Fruit fly (Drosophila melanogaster): ENCODE results near the gene Ythdc1.

The Ythdc1 gene

DNA sequence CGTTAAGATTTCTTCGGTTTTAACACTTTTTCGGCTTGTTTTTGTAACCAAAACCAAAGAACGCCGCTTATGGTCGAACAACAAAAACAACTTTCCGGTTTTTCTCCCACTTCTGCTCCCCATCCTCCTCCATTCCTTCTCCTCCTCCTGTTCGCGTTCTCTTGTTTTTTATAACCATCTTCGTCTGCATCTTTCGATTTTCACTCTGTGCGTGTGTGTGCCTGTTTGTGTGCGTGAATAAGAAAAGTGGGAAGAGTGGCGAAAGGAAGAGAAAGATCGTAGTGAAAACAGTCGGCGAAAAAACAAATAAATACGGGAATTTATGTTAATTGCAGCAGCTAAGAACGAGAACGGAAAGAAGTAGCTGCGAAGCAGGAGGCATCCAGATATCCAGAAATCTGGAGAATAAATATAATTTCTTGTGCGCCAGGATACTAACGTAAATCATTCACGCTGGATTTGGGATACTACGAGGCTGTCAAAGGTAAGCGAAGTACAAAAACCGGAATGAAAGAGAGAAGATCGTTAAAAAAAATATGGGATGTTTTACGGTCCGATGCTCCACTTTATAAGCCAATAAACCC, 36.5 kb downstream of the Ythdc1 start:
- no peak for TF ChIP-seq psq (optimal IDR thresholded peaks at IDR 0.05)
- TF ChIP-seq ttk (optimal IDR thresholded peaks at IDR 0.05) = no peak
- no peak for TF ChIP-seq Sin3A (optimal IDR thresholded peaks at IDR 0.05)
- no peak for TF ChIP-seq insv (optimal IDR thresholded peaks at IDR 0.05)
- no peak for TF ChIP-seq Myc (optimal IDR thresholded peaks at IDR 0.05)
- no peak for TF ChIP-seq h (optimal IDR thresholded peaks at IDR 0.05)

DNA sequence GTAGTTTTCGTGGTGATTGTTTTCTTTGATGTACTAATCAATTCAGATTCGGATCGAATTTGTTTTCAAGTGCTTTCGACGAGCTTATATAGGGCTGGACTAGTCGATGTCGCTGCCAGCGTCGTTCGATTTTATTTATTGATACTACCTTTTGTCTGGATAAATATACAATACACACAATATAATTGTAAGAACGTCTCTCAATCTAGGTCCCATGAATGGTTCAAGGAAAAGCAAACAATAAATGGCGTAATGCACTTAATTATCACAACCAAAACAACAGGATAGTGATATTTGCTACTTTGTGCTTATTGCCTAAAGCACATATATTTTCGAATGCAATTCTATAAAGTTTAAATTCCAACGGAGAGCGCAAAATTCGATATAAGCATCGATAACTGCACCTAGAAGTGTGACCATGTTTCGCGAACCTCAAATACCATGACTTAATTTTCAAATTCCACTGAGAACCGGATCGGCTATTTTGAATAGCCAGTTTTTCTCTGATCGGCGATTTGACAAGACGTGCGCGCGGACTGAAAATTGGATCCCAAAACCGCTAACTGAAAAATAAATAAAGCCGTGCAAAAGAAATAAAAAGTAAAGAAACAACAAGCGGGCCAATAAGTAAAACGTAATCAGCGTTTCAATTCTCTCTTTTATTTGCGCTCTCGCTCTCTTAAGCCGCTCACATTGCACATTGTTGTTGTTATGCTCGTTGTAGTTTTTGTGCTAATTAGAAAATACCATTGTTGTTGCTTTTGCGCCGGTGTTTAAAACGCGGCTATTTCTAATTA, 37.4 kb downstream of the Ythdc1 start, which contains the start of the genes Drsl6 and kst:
Gene Drsl6 (minus strand): TSS at position 51 of the 797 bp plus-strand sequence.
Gene kst (plus strand): TSS at position 493 of the 797 bp plus-strand sequence.
- TF ChIP-seq ttk (optimal IDR thresholded peaks at IDR 0.05) (no peak), psq (optimal IDR thresholded peaks at IDR 0.05) (no peak), Sin3A (optimal IDR thresholded peaks at IDR 0.05) (no peak)

DNA sequence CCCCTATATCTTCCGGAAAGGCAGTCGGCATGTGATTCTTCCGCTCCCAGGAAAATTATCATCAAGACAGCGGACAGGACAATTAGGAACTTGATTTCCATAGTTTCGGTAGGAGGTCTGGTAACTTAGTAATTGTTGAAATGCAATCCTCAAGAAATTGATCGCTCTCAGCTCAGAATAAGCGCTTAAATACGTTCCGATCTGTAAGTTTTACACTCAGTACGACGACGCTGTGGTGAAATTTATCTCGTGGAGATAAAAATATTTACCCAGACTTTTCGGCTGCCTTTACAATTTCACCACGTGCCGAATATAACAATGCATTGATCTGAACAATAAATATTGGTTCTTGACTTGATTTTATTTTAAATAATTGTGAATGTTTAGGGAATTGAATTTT, 38.3 kb downstream of the Ythdc1 start, which contains the start of gene Drsl1:
Gene Drsl1 (minus strand): TSS at position 101 of the 400 bp plus-strand sequence.
- TF ChIP-seq ttk (optimal IDR thresholded peaks at IDR 0.05) (no peak), Sin3A (optimal IDR thresholded peaks at IDR 0.05) (no peak), Myc (optimal IDR thresholded peaks at IDR 0.05) (no peak), psq (optimal IDR thresholded peaks at IDR 0.05) (no peak), h (optimal IDR thresholded peaks at IDR 0.05) (no peak), insv (optimal IDR thresholded peaks at IDR 0.05) (no peak)

DNA sequence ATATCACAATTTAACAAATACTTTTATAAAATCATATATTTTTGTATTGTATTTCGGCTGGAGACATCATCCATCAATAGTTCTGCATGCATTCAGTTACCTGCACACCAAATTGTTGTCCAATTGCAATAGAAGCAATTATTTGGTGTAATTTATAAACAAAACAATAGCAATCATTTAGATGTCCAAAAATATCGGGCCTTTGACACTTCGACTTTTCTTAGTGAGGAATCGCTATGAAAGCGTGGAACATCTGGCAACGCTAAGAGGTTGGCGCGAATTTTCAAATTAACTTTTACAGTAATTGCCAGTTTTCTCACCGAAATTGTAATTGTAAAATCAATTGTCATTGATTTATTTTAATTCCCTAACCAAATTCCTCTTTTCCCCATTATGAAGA, 39.2 kb downstream of the Ythdc1 start, which contains the start of gene CG14969:
Gene CG14969 (minus strand): TSS at position 195 of the 400 bp plus-strand sequence.
- TF ChIP-seq Sin3A (optimal IDR thresholded peaks at IDR 0.05) (no peak), psq (optimal IDR thresholded peaks at IDR 0.05) (no peak), insv (optimal IDR thresholded peaks at IDR 0.05) (no peak), ttk (optimal IDR thresholded peaks at IDR 0.05) (no peak), h (optimal IDR thresholded peaks at IDR 0.05) (no peak), Myc (optimal IDR thresholded peaks at IDR 0.05) (no peak)

DNA sequence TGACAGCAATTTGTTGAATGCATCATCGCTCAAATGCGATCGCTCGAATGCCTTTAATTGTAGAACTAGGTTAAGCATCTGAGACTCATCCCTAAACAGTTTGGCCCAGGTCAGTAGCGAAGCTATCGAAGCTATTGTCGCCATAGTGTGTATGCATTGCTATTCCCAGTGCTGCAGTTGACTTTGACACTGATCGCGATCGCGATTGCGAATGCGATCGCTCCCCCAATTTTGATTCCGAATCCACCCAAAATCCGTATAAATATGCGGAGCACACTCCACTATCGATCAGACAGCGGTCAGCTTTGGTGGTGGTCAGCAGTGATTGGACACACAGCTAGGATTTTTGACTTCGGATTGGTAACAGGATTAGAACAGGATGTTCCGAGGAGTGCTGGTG, 44.2 kb downstream of the Ythdc1 start, which contains the start of gene CG14961:
Gene CG14961 (plus strand): TSS at position 301 of the 400 bp plus-strand sequence.
- TF ChIP-seq ttk (optimal IDR thresholded peaks at IDR 0.05) = no peak
- no peak for TF ChIP-seq Myc (optimal IDR thresholded peaks at IDR 0.05)
- TF ChIP-seq Sin3A (optimal IDR thresholded peaks at IDR 0.05) = no peak
- TF ChIP-seq h (optimal IDR thresholded peaks at IDR 0.05) = no peak
- no peak for TF ChIP-seq psq (optimal IDR thresholded peaks at IDR 0.05)
- no peak for TF ChIP-seq insv (optimal IDR thresholded peaks at IDR 0.05)

DNA sequence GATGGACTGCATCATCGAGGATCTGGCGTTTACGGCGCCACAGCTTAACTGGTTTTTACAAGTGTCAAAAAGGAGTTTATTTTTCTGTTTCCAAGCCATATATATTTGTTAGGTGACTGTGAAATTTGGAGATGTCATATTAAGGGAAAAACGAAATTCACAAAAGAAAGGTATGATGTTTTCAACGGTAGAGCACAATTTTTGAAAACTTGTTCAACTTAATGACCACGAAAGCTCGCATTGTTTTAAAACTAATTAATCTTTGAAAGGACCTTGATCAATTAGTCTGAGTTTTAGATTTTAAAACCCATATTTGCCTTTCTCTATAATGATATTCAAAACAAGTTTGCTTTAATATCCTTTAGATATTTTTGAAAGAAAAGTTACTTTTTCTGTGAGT, 45.2 kb downstream of the Ythdc1 start, which contains the start of gene Strip:
Gene Strip (minus strand): TSS at position 101 of the 400 bp plus-strand sequence.
- no peak for TF ChIP-seq psq (optimal IDR thresholded peaks at IDR 0.05)
- no peak for TF ChIP-seq Sin3A (optimal IDR thresholded peaks at IDR 0.05)
- no peak for TF ChIP-seq ttk (optimal IDR thresholded peaks at IDR 0.05)
- TF ChIP-seq h (optimal IDR thresholded peaks at IDR 0.05) = no peak
- no peak for TF ChIP-seq insv (optimal IDR thresholded peaks at IDR 0.05)
- TF ChIP-seq Myc (optimal IDR thresholded peaks at IDR 0.05) = no peak

DNA sequence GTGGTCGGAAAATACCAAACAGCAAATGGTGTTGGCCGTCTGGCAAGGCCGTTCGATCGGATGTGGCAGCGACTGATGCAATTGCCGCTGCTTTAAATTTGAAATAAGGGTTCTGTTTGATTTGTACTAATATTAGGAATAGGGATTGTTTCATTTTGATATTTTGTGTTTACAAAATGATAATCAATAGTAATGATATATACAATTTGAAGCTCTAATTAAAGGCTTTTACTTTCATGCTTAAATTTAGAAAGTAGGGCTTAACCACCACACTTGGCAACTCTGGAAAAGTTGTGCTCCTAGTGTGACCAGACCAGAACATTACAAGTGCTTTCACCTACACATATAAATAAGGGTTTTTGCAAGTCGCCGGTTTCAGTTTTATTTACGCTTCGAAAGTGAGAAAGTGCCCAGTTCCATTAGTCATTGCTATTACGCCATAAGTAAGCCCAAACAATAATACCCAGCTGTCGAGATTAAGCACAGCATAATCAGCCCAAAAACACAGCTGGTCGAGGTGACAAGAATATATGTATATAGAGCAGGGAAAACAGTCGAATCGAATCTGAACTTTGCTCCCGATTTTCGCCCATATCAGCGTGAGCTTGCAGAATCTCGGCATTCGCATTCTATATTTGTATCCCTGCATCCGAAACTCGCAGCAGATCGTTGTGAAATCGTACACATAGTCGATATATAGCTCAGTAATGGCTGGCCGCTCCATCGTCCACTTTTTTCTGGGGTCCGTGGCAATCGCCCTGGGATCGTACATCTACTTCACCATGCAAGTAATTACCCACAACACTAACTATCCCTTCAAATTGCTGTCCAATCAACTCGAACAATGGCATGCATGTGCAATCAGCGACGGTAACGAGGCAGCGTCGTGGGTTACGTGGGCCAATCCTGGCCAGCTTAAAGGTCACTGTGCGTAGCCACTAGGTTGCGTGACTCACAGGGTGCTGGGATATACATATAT, 47.8 kb downstream of the Ythdc1 start, which contains the start of gene Gtpx:
Gene Gtpx (plus strand): TSS at position 341 of the 979 bp plus-strand sequence.
- TF ChIP-seq Myc (optimal IDR thresholded peaks at IDR 0.05) (no peak), h (optimal IDR thresholded peaks at IDR 0.05) (peak; percentile 57)

DNA sequence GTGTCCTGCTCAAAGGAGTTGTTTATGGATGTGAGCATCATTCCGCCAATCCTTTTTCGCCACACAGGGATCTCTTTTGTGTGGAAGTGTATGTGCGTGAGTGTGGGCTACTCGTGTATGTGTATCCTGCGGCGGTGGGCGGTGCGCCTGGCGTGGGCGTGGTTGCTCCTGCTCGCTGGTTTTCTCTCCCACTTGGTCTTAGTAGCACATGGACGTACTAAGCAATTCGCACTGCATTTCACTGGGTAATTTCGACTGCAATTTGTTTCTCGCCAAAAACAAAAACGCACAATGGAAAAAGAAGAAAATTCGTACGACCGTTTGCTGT, 48.4 kb downstream of the Ythdc1 start:
- TF ChIP-seq ttk (optimal IDR thresholded peaks at IDR 0.05) (no peak), h (optimal IDR thresholded peaks at IDR 0.05) (no peak), insv (optimal IDR thresholded peaks at IDR 0.05) (no peak), Sin3A (optimal IDR thresholded peaks at IDR 0.05) (no peak), Myc (optimal IDR thresholded peaks at IDR 0.05) (no peak), psq (optimal IDR thresholded peaks at IDR 0.05) (no peak)

All from Kc167 (cell line).